Worm (Caenorhabditis elegans): ENCODE results near the gene nspc-16.

Gene nspc-16

DNA sequence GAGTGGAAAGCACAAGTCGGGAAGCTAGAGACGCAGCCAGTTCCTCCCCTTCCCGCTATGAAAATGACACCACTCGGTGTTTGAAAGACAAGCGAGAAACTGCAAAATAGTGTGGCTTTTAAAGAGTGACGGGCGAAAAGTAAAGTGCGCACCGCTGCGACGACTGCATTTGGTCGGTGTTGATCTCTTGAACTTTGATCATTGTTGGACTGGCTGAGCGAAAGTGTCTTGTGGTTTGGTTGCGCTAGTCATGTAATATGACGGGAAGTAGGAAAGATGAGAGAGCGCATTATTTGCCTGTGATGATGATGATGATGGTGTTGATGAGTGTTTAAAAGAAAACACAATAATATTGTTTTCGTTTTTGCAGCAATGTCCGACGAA is 36.9 kb downstream of the nspc-16 start (continued):
- TF ChIP-seq Y56A3A.18 (GFP tag; IDR thresholded peaks at IDR 0.05) (peak; percentile 45; the same call in 1 of the 2 replicates), F10E7.11 (tag; optimal IDR thresholded peaks at IDR 0.05) (no peak), ceh-100 (GFP tag; IDR thresholded peaks at IDR 0.05) (no peak), lin-40 (tag; optimal IDR thresholded peaks at IDR 0.05) (peak; percentile 92), nhr-27 (tag; optimal IDR thresholded peaks at IDR 0.05) (no peak), let-607 (tag; optimal IDR thresholded peaks at IDR 0.05) (peak; percentile 9 to 37), lir-1 (GFP tag; conservative IDR thresholded peaks at IDR 0.05) (no peak), F57A8.1 (GFP tag; optimal IDR thresholded peaks at IDR 0.05) (no peak), attf-5 (GFP tag; optimal IDR thresholded peaks at IDR 0.05) (peak; percentile 60), dox-1 (GFP tag; IDR thresholded peaks at IDR 0.05) (peak; percentile 58), nfya-1 (tag; optimal IDR thresholded peaks at IDR 0.05; ENCODE audit: borderline replicate concordance, insufficient read depth) (no peak), pbrm-1 (GFP tag; IDR thresholded peaks at IDR 0.05) (0 out of 2 replicates have a peak, but pooled peaks have one; percentile 66), madf-3 (GFP tag; IDR thresholded peaks at IDR 0.05) (no peak), F33H1.4 (GFP tag; IDR thresholded peaks at IDR 0.05) (no peak), athp-1 (tag; optimal IDR thresholded peaks at IDR 0.05) (no peak), rcor-1 (GFP tag; IDR thresholded peaks at IDR 0.05) (peak; percentile 49), nhr-80 (tag; optimal IDR thresholded peaks at IDR 0.05) (peak; percentile 99), tbp1 (GFP tag; optimal IDR thresholded peaks at IDR 0.05) (peak; percentile 55), F23B12.7 (tag; optimal IDR thresholded peaks at IDR 0.05; ENCODE audit: insufficient read depth) (peak; percentile 56), efl-1 (GFP tag; optimal IDR thresholded peaks at IDR 0.05) (no peak), lag-1 (GFP tag; IDR thresholded peaks at IDR 0.05) (no peak), lsy-27 (tag; optimal IDR thresholded peaks at IDR 0.05; ENCODE audit: borderline replicate concordance, insufficient read depth) (no peak), atf-7 (tag; optimal IDR thresholded peaks at IDR 0.05) (peak; percentile 92), ceh-58 (GFP tag; IDR thresholded peaks at IDR 0.05) (no peak), tlf-1 (GFP tag; optimal IDR thresholded peaks at IDR 0.05) (peak; percentile 66), B0019.2 (GFP tag; conservative IDR thresholded peaks at IDR 0.05) (no peak), sea-2 (GFP tag; IDR thresholded peaks at IDR 0.05) (no peak), mes-4 (tag; optimal IDR thresholded peaks at IDR 0.05) (no peak), F37B4.10 (GFP tag; IDR thresholded peaks at IDR 0.05) (no peak), B0035.1 (tag; optimal IDR thresholded peaks at IDR 0.05) (no peak), hrde-1 (tag; optimal IDR thresholded peaks at IDR 0.05; ENCODE audit: borderline replicate concordance) (no peak), cebp-1 (GFP tag; IDR thresholded peaks at IDR 0.05) (peak; percentile 48; the same call in 1 of the 2 replicates), cebp-1 (tag; optimal IDR thresholded peaks at IDR 0.05) (peak; percentile 90), let-526 (GFP tag; IDR thresholded peaks at IDR 0.05) (peak; percentile 27; the same call in 1 of the 2 replicates), mxl-1 (tag; optimal IDR thresholded peaks at IDR 0.05) (no peak), egrh-3 (GFP tag; IDR thresholded peaks at IDR 0.05) (no peak), cebp-2 (GFP tag; IDR thresholded peaks at IDR 0.05) (no peak), ceh-91 (GFP tag; IDR thresholded peaks at IDR 0.05) (no peak), attf-6 (GFP tag; IDR thresholded peaks at IDR 0.05) (no peak), hsf-1 (GFP tag; IDR thresholded peaks at IDR 0.05) (no peak), lin-54 (GFP tag; optimal IDR thresholded peaks at IDR 0.05) (peak; percentile 43), T26A5.8 (tag; optimal IDR thresholded peaks at IDR 0.05) (no peak), dpff-1 (tag; optimal IDR thresholded peaks at IDR 0.05) (no peak), die-1 (tag; optimal IDR thresholded peaks at IDR 0.05) (peak; percentile 68), bed-2 (GFP tag; IDR thresholded peaks at IDR 0.05) (no peak), unc-130 (GFP tag; optimal IDR thresholded peaks at IDR 0.05) (no peak), attf-3 (GFP tag; conservative IDR thresholded peaks at IDR 0.05) (no peak), nhr-120 (GFP tag; IDR thresholded peaks at IDR 0.05) (no peak), ztf-26 (tag; optimal IDR thresholded peaks at IDR 0.05) (peak; percentile 69)

All from whole organism, young adult.